Worm (Caenorhabditis elegans) whole organism, L3 larva: ENCODE data around the gene F58F9.4.

Source experiments
- ZK546.5 ChIP-seq: sonication (generic microtip); optimal IDR thresholded peaks from 2 replicates; lab custom pipeline; 2017; ENCODE audit warnings: missing biosample characterization, missing genetic modification characterization
- aly-2 ChIP-seq: fragments of 150-350 bp; optimal IDR thresholded peaks from 2 replicates; lab custom pipeline; 2014; ENCODE audit warnings: missing biosample characterization, missing genetic modification characterization
- ceh-9 ChIP-seq: sonication (generic microtip); optimal IDR thresholded peaks from 2 replicates; lab custom pipeline; 2018; ENCODE audit warnings: missing biosample characterization, missing genetic modification characterization
- lin-39 ChIP-seq: fragments of 150-350 bp; optimal IDR thresholded peaks from 2 replicates; lab custom pipeline; 2018; ENCODE audit warnings: missing biosample characterization, missing genetic modification reagents, missing genetic modification characterization
- nhr-23 ChIP-seq: fragments of 150-350 bp; optimal IDR thresholded peaks from 2 replicates; lab custom pipeline; 2014; ENCODE audit warnings: missing biosample characterization, missing genetic modification reagents, missing genetic modification characterization
- nhr-76 ChIP-seq: fragments of 150-350 bp; sonication (generic microtip); optimal IDR thresholded peaks from 5 replicates; lab custom pipeline; 2014; ENCODE audit warnings: missing biosample characterization, missing genetic modification characterization
- unc-62 ChIP-seq: fragments of 150-350 bp; sonication (generic microtip); optimal IDR thresholded peaks from 4 replicates; lab custom pipeline; 2014; ENCODE audit warnings: missing biosample characterization, missing genetic modification reagents, missing genetic modification characterization
- zag-1 ChIP-seq: fragments of 150-350 bp; optimal IDR thresholded peaks from 2 replicates; lab custom pipeline; 2014; ENCODE audit warnings: missing biosample characterization, missing genetic modification characterization
- ztf-4 ChIP-seq: fragments of 150-350 bp; optimal IDR thresholded peaks from 2 replicates; lab custom pipeline; 2014; ENCODE audit warnings: missing biosample characterization, missing genetic modification characterization

DNA sequence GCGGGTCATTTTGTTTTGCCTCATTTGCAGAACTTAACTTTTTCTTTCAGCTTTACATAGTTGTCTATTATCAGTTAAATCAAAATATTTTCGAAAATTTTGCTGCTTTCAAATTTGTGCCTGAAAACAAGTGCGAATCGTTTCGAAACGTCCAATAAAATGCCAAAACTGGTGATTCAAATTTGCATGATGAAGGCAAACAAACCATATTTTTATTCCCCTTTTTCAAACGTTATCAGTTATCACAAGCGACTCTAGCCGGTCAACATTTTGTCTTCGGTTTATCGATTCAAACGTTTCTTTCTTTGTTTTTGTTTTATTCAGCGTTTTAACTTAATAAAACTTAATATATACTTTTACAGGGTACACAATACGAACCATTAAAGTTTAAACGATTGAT lies 20.2 kb upstream of the F58F9.4 start, which contains the start of the genes ugt-24 and C49A9.6:
- TF ChIP-seq unc-62 (GFP tag; lab: Kevin White, UChicago) (no peak), nhr-76 (tag; lab: Kevin White, UChicago) (no peak), aly-2 (tag; lab: Kevin White, UChicago) (no peak), ztf-4 (tag; lab: Kevin White, UChicago) (no peak), ZK546.5 (tag; lab: Kevin White, UChicago) (no peak), zag-1 (tag; lab: Kevin White, UChicago) (no peak), lin-39 (tag; lab: Kevin White, UChicago) (no peak), ceh-9 (tag; lab: Kevin White, UChicago) (no peak), nhr-23 (tag; lab: Kevin White, UChicago) (no peak)
